Worm (Caenorhabditis elegans) whole organism, L2 larva: ENCODE measurements around the gene ZK418.6.

Experiments
- R02D3.7 ChIP-seq: fragments of 150-350 bp; optimal IDR thresholded peaks from 2 replicates; lab custom pipeline; 2014; ENCODE audit warnings: missing biosample characterization, missing genetic modification characterization
- Y55F3AM.14 ChIP-seq: fragments of 200-800 bp; sonication (Bioruptor generic); optimal IDR thresholded peaks from 2 replicates; lab custom pipeline; 2018; ENCODE audit warnings: mild to moderate bottlenecking, missing genetic modification characterization, missing compliant biosample characterization
- ZK546.5 ChIP-seq: sonication (generic microtip); optimal IDR thresholded peaks from 2 replicates; lab custom pipeline; 2017; ENCODE audit warnings: missing biosample characterization, missing genetic modification characterization
- ama-1 ChIP-seq: fragments of 150-350 bp; optimal IDR thresholded peaks from 2 replicates; lab custom pipeline; 2018; ENCODE audit warnings: inconsistent platforms
- blmp-1 ChIP-seq: sonication (generic microtip); optimal IDR thresholded peaks from 2 replicates; lab custom pipeline; 2017; ENCODE audit warnings: missing genetic modification characterization, mild to moderate bottlenecking, missing compliant biosample characterization, antibody characterized with exemption, moderate library complexity; ENCODE audit not compliant: insufficient read depth
- ceh-16 ChIP-seq: fragments of 150-350 bp; optimal IDR thresholded peaks from 2 replicates; lab custom pipeline; 2014; ENCODE audit warnings: missing biosample characterization, missing genetic modification characterization
- ceh-82 ChIP-seq: fragments of 150-350 bp; optimal IDR thresholded peaks from 2 replicates; lab custom pipeline; 2014; ENCODE audit warnings: missing biosample characterization, missing genetic modification characterization
- crh-2 ChIP-seq: sonication (generic microtip); optimal IDR thresholded peaks from 2 replicates; lab custom pipeline; 2017; ENCODE audit warnings: missing biosample characterization, missing genetic modification characterization
- dmd-4 ChIP-seq: sonication (generic microtip); optimal IDR thresholded peaks from 2 replicates; lab custom pipeline; 2017; ENCODE audit warnings: missing biosample characterization, missing genetic modification characterization
- elt-1 ChIP-seq: fragments of 150-350 bp; optimal IDR thresholded peaks from 2 replicates; lab custom pipeline; 2014; ENCODE audit warnings: missing biosample characterization, missing genetic modification characterization
- fos-1 ChIP-seq: fragments of 150-350 bp; optimal IDR thresholded peaks from 2 replicates; lab custom pipeline; 2014; ENCODE audit warnings: missing biosample characterization, missing genetic modification characterization
- lin-11 ChIP-seq: fragments of 150-350 bp; sonication (generic microtip); optimal IDR thresholded peaks from 2 replicates; lab custom pipeline; 2014; ENCODE audit warnings: missing biosample characterization, missing genetic modification characterization, inconsistent platforms, mixed read lengths
- lin-13 ChIP-seq: fragments of 150-350 bp; optimal IDR thresholded peaks from 2 replicates; lab custom pipeline; 2014; ENCODE audit warnings: missing biosample characterization, missing genetic modification reagents, missing genetic modification characterization
- lin-39 ChIP-seq: fragments of 150-350 bp; optimal IDR thresholded peaks from 2 replicates; lab custom pipeline; 2014; ENCODE audit warnings: missing biosample characterization, missing genetic modification reagents, missing genetic modification characterization
- lsy-2 ChIP-seq, 2 experiments: fragments of 150-350 bp in 1 of 2; sonication (generic microtip) in 1 of 2; optimal IDR thresholded peaks; 2 replicates each; lab custom pipeline; 2014 to 2017; ENCODE audit warnings: missing biosample characterization in 2 of 2, missing genetic modification characterization in 2 of 2
- mab-5 ChIP-seq: fragments of 150-350 bp; optimal IDR thresholded peaks from 2 replicates; lab custom pipeline; 2014; ENCODE audit warnings: missing biosample characterization, missing genetic modification characterization
- mbf-1 ChIP-seq: sonication (generic microtip); optimal IDR thresholded peaks from 2 replicates; lab custom pipeline; 2017; ENCODE audit warnings: missing biosample characterization, missing genetic modification characterization
- mdl-1 ChIP-seq, 2 experiments: fragments of 150-350 bp in 1 of 2; sonication (generic microtip) in 1 of 2; optimal IDR thresholded peaks; 2 replicates each; lab custom pipeline; 2017; ENCODE audit warnings: missing biosample characterization in 2 of 2, missing genetic modification characterization in 2 of 2
- nhr-10 ChIP-seq: sonication (generic microtip); optimal IDR thresholded peaks from 2 replicates; lab custom pipeline; 2017; ENCODE audit warnings: missing biosample characterization, missing genetic modification characterization
- nhr-12 ChIP-seq: fragments of 150-350 bp; optimal IDR thresholded peaks from 2 replicates; lab custom pipeline; 2014; ENCODE audit warnings: missing biosample characterization, missing genetic modification characterization
- nhr-21 ChIP-seq: fragments of 150-350 bp; optimal IDR thresholded peaks from 2 replicates; lab custom pipeline; 2014; ENCODE audit warnings: missing biosample characterization, missing genetic modification characterization
- nhr-23 ChIP-seq: fragments of 150-350 bp; optimal IDR thresholded peaks from 2 replicates; lab custom pipeline; 2014; ENCODE audit warnings: missing biosample characterization, missing genetic modification reagents, missing genetic modification characterization
- nhr-25 ChIP-seq: fragments of 150-350 bp; sonication (generic microtip); optimal IDR thresholded peaks from 3 replicates; lab custom pipeline; 2014; ENCODE audit warnings: missing biosample characterization, missing genetic modification characterization
- nhr-6 ChIP-seq: fragments of 150-350 bp; optimal IDR thresholded peaks from 2 replicates; lab custom pipeline; 2014; ENCODE audit warnings: missing biosample characterization, missing genetic modification characterization
- nhr-77 ChIP-seq: fragments of 150-350 bp; optimal IDR thresholded peaks from 2 replicates; lab custom pipeline; 2014; ENCODE audit warnings: missing biosample characterization, missing genetic modification characterization
- peb-1 ChIP-seq: fragments of 150-350 bp; optimal IDR thresholded peaks from 2 replicates; lab custom pipeline; 2014; ENCODE audit warnings: missing biosample characterization, missing genetic modification characterization
- sem-4 ChIP-seq: fragments of 150-350 bp; optimal IDR thresholded peaks from 2 replicates; lab custom pipeline; 2014; ENCODE audit warnings: missing biosample characterization, missing genetic modification reagents, missing genetic modification characterization
- sma-3 ChIP-seq: sonication (generic microtip); optimal IDR thresholded peaks from 2 replicates; lab custom pipeline; 2016; ENCODE audit warnings: missing genetic modification reagents, missing genetic modification characterization, missing compliant biosample characterization
- sma-9 ChIP-seq, 2 experiments: fragments of 150-350 bp in 1 of 2; sonication (generic microtip) in 1 of 2; optimal IDR thresholded peaks; 2 replicates each; lab custom pipeline; 2014 to 2016; ENCODE audit warnings: missing genetic modification characterization in 2 of 2, mild to moderate bottlenecking in 1 of 2, missing biosample characterization in 1 of 2, missing compliant biosample characterization in 1 of 2, missing genetic modification reagents in 1 of 2, moderate library complexity in 1 of 2
- snpc-4 ChIP-seq: fragments of 150-350 bp; optimal IDR thresholded peaks from 2 replicates; lab custom pipeline; 2014; ENCODE audit warnings: missing biosample characterization, missing genetic modification characterization
- unc-39 ChIP-seq: fragments of 150-350 bp; optimal IDR thresholded peaks from 2 replicates; lab custom pipeline; 2014; ENCODE audit warnings: missing biosample characterization, missing genetic modification characterization
- unc-55 ChIP-seq: fragments of 150-350 bp; sonication (generic microtip); optimal IDR thresholded peaks from 3 replicates; lab custom pipeline; 2014; ENCODE audit warnings: missing biosample characterization, missing genetic modification reagents, missing genetic modification characterization
- zag-1 ChIP-seq: fragments of 150-350 bp; optimal IDR thresholded peaks from 2 replicates; lab custom pipeline; 2014; ENCODE audit warnings: missing biosample characterization, missing genetic modification characterization
- ztf-1 ChIP-seq: fragments of 200-800 bp; sonication (Bioruptor generic); conservative IDR thresholded peaks from 2 replicates; pipeline ENCODE4 v1.3.6; 2022; ENCODE audit warnings: missing genetic modification characterization, missing compliant biosample characterization
- ztf-11 ChIP-seq: sonication (generic microtip); optimal IDR thresholded peaks from 2 replicates; lab custom pipeline; 2017; ENCODE audit warnings: missing biosample characterization, missing genetic modification characterization
- ztf-4 ChIP-seq: fragments of 150-350 bp; optimal IDR thresholded peaks from 2 replicates; lab custom pipeline; 2014; ENCODE audit warnings: missing biosample characterization, missing genetic modification characterization

ZK418.6 gene

ce11 chrIII:7114952-7115488 is 36.4 kb upstream of the ZK418.6 start, which contains the start of gene nhr-10:
nhr-10 (minus strand) TSS chrIII:7115438.
- TF ChIP-seq dmd-4 (tag; lab: Kevin White, UChicago) (peak; percentile 61), mdl-1 (tag; optimal IDR thresholded peaks at IDR 0.05; lab: Kevin White, UChicago) (no peak), lsy-2 (tag; optimal IDR thresholded peaks at IDR 0.05; lab: Kevin White, UChicago) (peak in 1 of 2 experiments; percentile 40), ceh-16 (tag; lab: Kevin White, UChicago) (no peak), nhr-21 (tag; lab: Kevin White, UChicago) (peak; percentile 81), ztf-4 (tag; lab: Kevin White, UChicago) (peak; percentile 13), nhr-23 (tag; lab: Kevin White, UChicago) (no peak), sma-9 (GFP tag; optimal IDR thresholded peaks at IDR 0.05; lab: Kevin White, UChicago) (peak; percentile 37), sma-9 (tag; optimal IDR thresholded peaks at IDR 0.05; lab: Kevin White, UChicago) (no peak), nhr-6 (tag; lab: Kevin White, UChicago) (no peak), crh-2 (tag; lab: Kevin White, UChicago) (peak; percentile 11), nhr-10 (tag; lab: Kevin White, UChicago) (no peak), ZK546.5 (tag; lab: Kevin White, UChicago) (no peak), nhr-25 (tag; lab: Kevin White, UChicago) (no peak)
- TF ChIP-seq, all 48 proteins: peak for 6

ce11 chrIII:7112285-7112684 is 33.6 kb upstream of the ZK418.6 start:
- TF ChIP-seq lin-11 (no peak), zag-1 (tag; lab: Kevin White, UChicago) (no peak), ceh-16 (tag; lab: Kevin White, UChicago) (no peak), nhr-77 (tag; lab: Kevin White, UChicago) (no peak), ztf-1 (GFP tag; lab: Robert Waterston, UW) (no peak), sma-3 (no peak), ceh-82 (tag; lab: Kevin White, UChicago) (no peak), ZK546.5 (tag; lab: Kevin White, UChicago) (no peak), sem-4 (tag; lab: Kevin White, UChicago) (no peak), lsy-2 (tag; optimal IDR thresholded peaks at IDR 0.05; lab: Kevin White, UChicago) (no peak), snpc-4 (tag; lab: Kevin White, UChicago) (no peak), ama-1 (no peak), ztf-11 (tag; lab: Kevin White, UChicago) (no peak), lin-39 (no peak), unc-55 (GFP tag; lab: Kevin White, UChicago) (no peak), peb-1 (tag; lab: Kevin White, UChicago) (no peak), R02D3.7 (tag; lab: Kevin White, UChicago) (no peak), dmd-4 (tag; lab: Kevin White, UChicago) (no peak)
- TF ChIP-seq, all 48 proteins: peak for 0

ce11 chrIII:7111793-7112192 is 33.2 kb upstream of the ZK418.6 start, which contains the start of gene B0280.7:
B0280.7 (minus strand) TSS chrIII:7111893.
- TF ChIP-seq unc-39 (no peak), nhr-25 (tag; lab: Kevin White, UChicago) (peak; percentile 9)

- peak; percentile 28 for TF ChIP-seq fos-1
- TF ChIP-seq nhr-77 (tag; lab: Kevin White, UChicago): no peak
Measured at ce11 chrIII:7107965-7108364, 29.3 kb upstream of the ZK418.6 start, which contains the start of gene odd-1. odd-1 (plus strand) TSS chrIII:7108313.

DNA sequence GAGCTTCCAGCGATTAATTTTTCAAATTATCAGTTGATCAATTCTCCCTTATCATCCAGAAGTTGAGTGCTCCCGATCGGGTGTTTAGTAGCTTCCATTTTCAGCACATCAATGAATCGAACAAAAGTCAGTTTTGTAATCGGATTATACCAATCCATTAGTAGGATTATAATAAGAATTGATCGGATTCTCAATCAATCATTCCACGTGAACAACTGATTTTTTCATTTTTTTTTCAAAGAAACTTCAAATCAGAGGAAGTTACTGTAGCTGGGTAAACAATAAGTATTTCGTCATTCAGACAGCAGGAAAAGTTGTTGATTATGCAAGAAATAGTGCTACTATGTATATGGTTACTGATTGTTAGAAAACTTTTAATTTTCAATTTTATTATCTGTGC is 28.2 kb upstream of the ZK418.6 start:
- TF ChIP-seq ztf-4 (tag; lab: Kevin White, UChicago): no peak
- no peak for TF ChIP-seq lin-13 (GFP tag; lab: Kevin White, UChicago)
- TF ChIP-seq fos-1: peak; percentile 43

DNA sequence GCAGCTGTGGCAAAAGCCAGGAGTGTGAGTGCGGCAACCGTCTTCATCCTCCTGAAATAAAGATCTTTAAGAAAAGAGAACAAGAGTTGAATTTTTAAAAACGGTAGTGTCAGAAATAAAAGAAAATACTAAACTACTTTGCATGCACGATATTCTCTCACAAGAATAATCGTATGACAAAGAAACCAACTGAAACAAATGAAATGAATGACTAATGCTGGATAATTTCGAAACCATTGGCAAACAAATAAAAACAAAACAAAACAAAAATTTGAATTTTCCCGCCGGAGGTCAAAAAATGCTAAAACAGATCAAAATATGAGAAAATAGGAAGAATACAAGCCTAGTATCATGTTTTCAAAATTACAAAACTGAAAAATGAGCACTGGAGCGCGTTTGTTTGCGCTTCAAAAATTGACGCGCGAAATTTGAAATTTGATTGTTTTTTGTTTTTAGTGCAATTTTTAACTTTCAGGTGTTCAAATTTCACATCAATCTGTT is 25.4 kb upstream of the ZK418.6 start, which contains the start of gene cpg-2:
cpg-2 (minus strand) TSS at position 51 of the 501 bp plus-strand sequence.
- no peak for TF ChIP-seq nhr-12 (tag; lab: Kevin White, UChicago)
- no peak for TF ChIP-seq ama-1
- no peak for TF ChIP-seq sma-9 (GFP tag; optimal IDR thresholded peaks at IDR 0.05; lab: Kevin White, UChicago)
- no peak for TF ChIP-seq sma-9 (tag; optimal IDR thresholded peaks at IDR 0.05; lab: Kevin White, UChicago)
- TF ChIP-seq mab-5 (tag; lab: Kevin White, UChicago): no peak
- TF ChIP-seq nhr-6 (tag; lab: Kevin White, UChicago): no peak
- no peak for TF ChIP-seq lin-11
- TF ChIP-seq snpc-4 (tag; lab: Kevin White, UChicago): no peak
- TF ChIP-seq unc-55 (GFP tag; lab: Kevin White, UChicago): no peak
- TF ChIP-seq elt-1: no peak
- no peak for TF ChIP-seq Y55F3AM.14 (GFP tag; lab: Kevin White, UChicago)
- no peak for TF ChIP-seq mbf-1 (tag; lab: Kevin White, UChicago)
- TF ChIP-seq nhr-77 (tag; lab: Kevin White, UChicago): no peak
- TF ChIP-seq lin-39: no peak
- TF ChIP-seq blmp-1 (tag; lab: Kevin White, UChicago): no peak
- no peak for TF ChIP-seq nhr-10 (tag; lab: Kevin White, UChicago)
- no peak for TF ChIP-seq nhr-25 (tag; lab: Kevin White, UChicago)
